Worm (Caenorhabditis elegans) whole organism, L2 larva: Measurements from ENCODE around the gene clec-71.

ENCODE experiments used
- R02D3.7 ChIP-seq: fragments of 150-350 bp; optimal IDR thresholded peaks from 2 replicates; lab custom pipeline; 2014; ENCODE audit warnings: missing biosample characterization, missing genetic modification characterization
- alr-1 ChIP-seq: fragments of 150-350 bp; optimal IDR thresholded peaks from 2 replicates; lab custom pipeline; 2014; ENCODE audit warnings: missing biosample characterization, missing genetic modification characterization
- lin-39 ChIP-seq: fragments of 150-350 bp; optimal IDR thresholded peaks from 2 replicates; lab custom pipeline; 2014; ENCODE audit warnings: missing biosample characterization, missing genetic modification reagents, missing genetic modification characterization
- lsy-2 ChIP-seq, 2 experiments: fragments of 150-350 bp in 1 of 2; sonication (generic microtip) in 1 of 2; optimal IDR thresholded peaks; 2 replicates each; lab custom pipeline; 2014 to 2017; ENCODE audit warnings: missing biosample characterization in 2 of 2, missing genetic modification characterization in 2 of 2
- nhr-11 ChIP-seq: fragments of 150-350 bp; optimal IDR thresholded peaks from 2 replicates; lab custom pipeline; 2014; ENCODE audit warnings: missing biosample characterization, missing genetic modification characterization
- nhr-237 ChIP-seq: fragments of 150-350 bp; optimal IDR thresholded peaks from 2 replicates; lab custom pipeline; 2014; ENCODE audit warnings: missing biosample characterization, missing genetic modification characterization
- unc-62 ChIP-seq: fragments of 150-350 bp; optimal IDR thresholded peaks from 2 replicates; lab custom pipeline; 2014; ENCODE audit warnings: missing biosample characterization, missing genetic modification reagents, missing genetic modification characterization

- no peak for TF ChIP-seq lin-39 (tag; lab: Kevin White, UChicago)
- no peak for TF ChIP-seq R02D3.7 (tag; lab: Kevin White, UChicago)
- TF ChIP-seq alr-1 (tag; lab: Kevin White, UChicago): no peak
- no peak for TF ChIP-seq lsy-2 (tag; optimal IDR thresholded peaks at IDR 0.05; lab: Kevin White, UChicago)
- TF ChIP-seq nhr-11: no peak
- TF ChIP-seq nhr-237 (tag; lab: Kevin White, UChicago): no peak
- no peak for TF ChIP-seq unc-62 (GFP tag; lab: Kevin White, UChicago)
Measured at ce11 chrIV:3907506-3908188, 29.6 kb upstream of the clec-71 start, which contains the start of the genes F56D6.22 and F56D6.12.
